Fruit fly (Drosophila melanogaster) whole organism, prepupa: ENCODE results near the gene CG13380.

Experiments
- Blimp-1 ChIP-seq: fragments of 200-800 bp; sonication (Bioruptor generic); optimal IDR thresholded peaks from 3 replicates; lab custom pipeline; 2017; ENCODE audit warnings: missing biosample characterization, missing genetic modification characterization, mild to moderate bottlenecking, moderate library complexity, missing genetic modification reagents
- CG11762 ChIP-seq: fragments of 200-800 bp; sonication (Bioruptor generic); optimal IDR thresholded peaks from 3 replicates; lab custom pipeline; 2016; ENCODE audit warnings: missing biosample characterization, missing genetic modification characterization; ENCODE audit not compliant: insufficient read depth
- CG15336 ChIP-seq: fragments of 200-800 bp; sonication (Bioruptor generic); IDR thresholded peaks from 2 replicates; pipeline ENCODE4 v1.3.6; 2022; ENCODE audit warnings: missing biosample characterization, missing genetic modification characterization
- CG34406 ChIP-seq: fragments of 200-800 bp; sonication (Bioruptor generic); optimal IDR thresholded peaks from 3 replicates; lab custom pipeline; 2016; ENCODE audit warnings: missing biosample characterization, missing genetic modification characterization
- CG6163 ChIP-seq: fragments of 200-800 bp; sonication (Bioruptor generic); IDR thresholded peaks from 3 replicates; pipeline ENCODE4 v1.3.6; 2022; ENCODE audit warnings: missing biosample characterization, missing genetic modification characterization
- CG6854 ChIP-seq: fragments of 200-800 bp; sonication (Bioruptor generic); optimal IDR thresholded peaks from 2 replicates; lab custom pipeline; 2017; ENCODE audit warnings: missing biosample characterization, mild to moderate bottlenecking, missing genetic modification characterization
- CG8319 ChIP-seq: fragments of 200-800 bp; sonication (Bioruptor generic); optimal IDR thresholded peaks from 3 replicates; lab custom pipeline; 2016; ENCODE audit warnings: missing biosample characterization, missing genetic modification characterization
- Eip75B ChIP-seq: fragments of 200-800 bp; sonication (Bioruptor generic); optimal IDR thresholded peaks from 3 replicates; lab custom pipeline; 2016; ENCODE audit warnings: missing biosample characterization, missing genetic modification characterization
- Eip78C ChIP-seq: fragments of 200-800 bp; sonication (Bioruptor generic); peaks from one replicate; lab custom pipeline; 2016; ENCODE audit warnings: missing biosample characterization, missing genetic modification characterization
- Ets96B ChIP-seq: fragments of 200-800 bp; optimal IDR thresholded peaks from 2 replicates; lab custom pipeline; 2019; ENCODE audit warnings: missing biosample characterization, mild to moderate bottlenecking, missing genetic modification characterization, moderate library complexity
- OdsH ChIP-seq: fragments of 200-800 bp; sonication (Bioruptor generic); optimal IDR thresholded peaks from 3 replicates; lab custom pipeline; 2016; ENCODE audit warnings: missing biosample characterization, missing genetic modification characterization
- Sox15 ChIP-seq: fragments of 200-800 bp; sonication (Bioruptor generic); optimal IDR thresholded peaks from 3 replicates; lab custom pipeline; 2016; ENCODE audit warnings: missing biosample characterization, missing genetic modification characterization

- no peak for TF ChIP-seq Ets96B (tag; lab: Kevin White, UChicago)
- no peak for TF ChIP-seq CG6854 (GFP tag; lab: Kevin White, UChicago)
- TF ChIP-seq OdsH: no peak
- no peak for TF ChIP-seq Blimp-1
- TF ChIP-seq CG11762 (GFP tag; lab: Kevin White, UChicago): no peak
- TF ChIP-seq Eip75B (GFP tag; lab: Kevin White, UChicago): no peak
- no peak for TF ChIP-seq CG6163 (GFP tag; lab: Robert Waterston, UW)
- TF ChIP-seq CG34406 (GFP tag; lab: Kevin White, UChicago): no peak
- TF ChIP-seq Eip78C: no peak
- no peak for TF ChIP-seq Sox15 (GFP tag; lab: Kevin White, UChicago)
- TF ChIP-seq CG15336 (GFP tag; lab: Robert Waterston, UW): no peak
- no peak for TF ChIP-seq CG8319
Measured at dm6 chr3L:18609320-18609719, 8.4 kb downstream of the CG13380 start, which contains the start of gene CG32201.
